Worm (Caenorhabditis elegans) whole organism, L1 larva: ENCODE measurements around the gene oac-48.

ENCODE experiments used
- Y116A8C.19 ChIP-seq: sonication (generic microtip); optimal IDR thresholded peaks from 2 replicates; lab custom pipeline; 2016; ENCODE audit warnings: missing compliant biosample characterization, missing genetic modification characterization, borderline replicate concordance
- elt-3 ChIP-seq, 6 experiments: fragments of 150-350 bp in 1 of 6; sonication (generic microtip); optimal IDR thresholded peaks; 2 replicates each; lab custom pipeline; 2017 to 2018; ENCODE audit warnings: missing biosample characterization in 6 of 6, missing genetic modification characterization in 6 of 6, inconsistent platforms in 1 of 6
- mdl-1 ChIP-seq, 2 experiments: fragments of 150-350 bp; optimal IDR thresholded peaks; 2 replicates each; lab custom pipeline; 2014 to 2017; ENCODE audit warnings: missing biosample characterization in 2 of 2, missing genetic modification characterization in 2 of 2, inconsistent platforms in 1 of 2
- nhr-19 ChIP-seq: fragments of 200-800 bp; sonication (Bioruptor generic); conservative IDR thresholded peaks from 2 replicates; pipeline ENCODE4 v1.3.6; 2022; ENCODE audit warnings: missing genetic modification characterization, missing compliant biosample characterization
- pqm-1 ChIP-seq: sonication (generic microtip); optimal IDR thresholded peaks from 3 replicates; lab custom pipeline; 2017; ENCODE audit warnings: missing biosample characterization, missing genetic modification characterization

- TF ChIP-seq pqm-1 (tag; lab: Kevin White, UChicago) (no peak), mdl-1 (tag; optimal IDR thresholded peaks at IDR 0.05; lab: Kevin White, UChicago) (no peak), nhr-19 (no peak), Y116A8C.19 (tag; lab: Kevin White, UChicago) (no peak), elt-3 (tag; optimal IDR thresholded peaks at IDR 0.05; lab: Kevin White, UChicago) (no peak)
These were observed 6.7 kb upstream of the oac-48 start, which contains the start of gene fbxa-215 for ce11 chrIV:13666849-13667430.
